Fruit fly (Drosophila melanogaster) whole organism, prepupa: Measurements from ENCODE around the gene CG12522.

ENCODE experiments used
- Blimp-1 ChIP-seq: fragments of 200-800 bp; sonication (Bioruptor generic); optimal IDR thresholded peaks from 3 replicates; lab custom pipeline; 2017; ENCODE audit warnings: missing biosample characterization, missing genetic modification characterization, mild to moderate bottlenecking, moderate library complexity, missing genetic modification reagents
- CG10631 ChIP-seq: fragments of 200-800 bp; sonication (Bioruptor generic); optimal IDR thresholded peaks from 2 replicates; lab custom pipeline; 2016; ENCODE audit warnings: missing biosample characterization, missing genetic modification characterization
- CG10669 ChIP-seq: fragments of 200-800 bp; sonication (Bioruptor generic); optimal IDR thresholded peaks from 3 replicates; lab custom pipeline; 2018; ENCODE audit warnings: missing biosample characterization, mild to moderate bottlenecking, missing genetic modification characterization, moderate library complexity
- CG11294 ChIP-seq: fragments of 200-800 bp; sonication (Bioruptor generic); IDR thresholded peaks from 2 replicates; pipeline ENCODE4 v1.3.6; 2022; ENCODE audit warnings: missing biosample characterization, missing genetic modification characterization
- CG11762 ChIP-seq: fragments of 200-800 bp; sonication (Bioruptor generic); optimal IDR thresholded peaks from 3 replicates; lab custom pipeline; 2016; ENCODE audit warnings: missing biosample characterization, missing genetic modification characterization; ENCODE audit not compliant: insufficient read depth
- CG1621 ChIP-seq: fragments of 200-800 bp; sonication (Bioruptor generic); optimal IDR thresholded peaks from 3 replicates; lab custom pipeline; 2018; ENCODE audit warnings: missing biosample characterization, mild to moderate bottlenecking, missing genetic modification characterization
- CG16779 ChIP-seq: fragments of 200-800 bp; sonication (Bioruptor generic); optimal IDR thresholded peaks from 3 replicates; lab custom pipeline; 2017; ENCODE audit warnings: missing biosample characterization, mild to moderate bottlenecking, missing genetic modification characterization
- CG3032 ChIP-seq: fragments of 200-800 bp; optimal IDR thresholded peaks from 2 replicates; lab custom pipeline; 2019; ENCODE audit warnings: missing biosample characterization, mild to moderate bottlenecking, missing genetic modification characterization, moderate library complexity
- CG31627 ChIP-seq: fragments of 200-800 bp; sonication (Bioruptor generic); optimal IDR thresholded peaks from 3 replicates; lab custom pipeline; 2016; ENCODE audit warnings: missing biosample characterization, missing genetic modification characterization
- CG32006 ChIP-seq: fragments of 200-800 bp; sonication (Bioruptor generic); optimal IDR thresholded peaks from 3 replicates; lab custom pipeline; 2017; ENCODE audit warnings: missing biosample characterization, mild to moderate bottlenecking, missing genetic modification characterization
- CG34406 ChIP-seq: fragments of 200-800 bp; sonication (Bioruptor generic); optimal IDR thresholded peaks from 3 replicates; lab custom pipeline; 2016; ENCODE audit warnings: missing biosample characterization, missing genetic modification characterization
- CG3919 ChIP-seq: fragments of 200-800 bp; sonication (Bioruptor generic); optimal IDR thresholded peaks from 3 replicates; lab custom pipeline; 2016; ENCODE audit warnings: missing biosample characterization, missing genetic modification characterization
- CG6792 ChIP-seq: fragments of 200-800 bp; sonication (Bioruptor generic); optimal IDR thresholded peaks from 3 replicates; lab custom pipeline; 2016; ENCODE audit warnings: missing biosample characterization, missing genetic modification characterization
- CG6808 ChIP-seq: fragments of 200-800 bp; sonication (Bioruptor generic); optimal IDR thresholded peaks from 3 replicates; lab custom pipeline; 2017; ENCODE audit warnings: missing biosample characterization, missing genetic modification characterization, mild to moderate bottlenecking, moderate library complexity, missing genetic modification reagents
- CG6854 ChIP-seq: fragments of 200-800 bp; sonication (Bioruptor generic); optimal IDR thresholded peaks from 2 replicates; lab custom pipeline; 2017; ENCODE audit warnings: missing biosample characterization, mild to moderate bottlenecking, missing genetic modification characterization
- CG8119 ChIP-seq: fragments of 200-800 bp; sonication (Bioruptor generic); IDR thresholded peaks from 3 replicates; pipeline ENCODE4 v1.3.6; 2022; ENCODE audit warnings: missing biosample characterization, missing genetic modification characterization
- CG9139 ChIP-seq: fragments of 200-800 bp; sonication (Bioruptor generic); optimal IDR thresholded peaks from 3 replicates; lab custom pipeline; 2017; ENCODE audit warnings: missing biosample characterization, mild to moderate bottlenecking, missing genetic modification characterization
- Eip75B ChIP-seq: fragments of 200-800 bp; sonication (Bioruptor generic); optimal IDR thresholded peaks from 3 replicates; lab custom pipeline; 2016; ENCODE audit warnings: missing biosample characterization, missing genetic modification characterization
- Eip93F ChIP-seq: fragments of 200-800 bp; sonication (Bioruptor generic); optimal IDR thresholded peaks from 2 replicates; lab custom pipeline; 2016; ENCODE audit warnings: missing biosample characterization, mild to moderate bottlenecking, missing genetic modification characterization
- Ets21C ChIP-seq: fragments of 200-800 bp; sonication (Bioruptor generic); optimal IDR thresholded peaks from 3 replicates; lab custom pipeline; 2016; ENCODE audit warnings: missing biosample characterization, missing genetic modification characterization
- Ets96B ChIP-seq: fragments of 200-800 bp; optimal IDR thresholded peaks from 2 replicates; lab custom pipeline; 2019; ENCODE audit warnings: missing biosample characterization, mild to moderate bottlenecking, missing genetic modification characterization, moderate library complexity
- Gug ChIP-seq: fragments of 200-800 bp; sonication (Bioruptor generic); IDR thresholded peaks from 2 replicates; pipeline ENCODE4 v1.3.6; 2022; ENCODE audit warnings: missing biosample characterization, missing genetic modification characterization
- Hr39 ChIP-seq: fragments of 200-800 bp; sonication (Bioruptor generic); optimal IDR thresholded peaks from 2 replicates; lab custom pipeline; 2016; ENCODE audit warnings: missing biosample characterization, missing genetic modification characterization
- Hr4 ChIP-seq: fragments of 200-800 bp; sonication (Bioruptor generic); optimal IDR thresholded peaks from 3 replicates; lab custom pipeline; 2016; ENCODE audit warnings: missing biosample characterization, missing genetic modification characterization
- Met ChIP-seq: fragments of 200-800 bp; sonication (Bioruptor generic); optimal IDR thresholded peaks from 3 replicates; lab custom pipeline; 2016; ENCODE audit warnings: missing biosample characterization, missing genetic modification characterization
- OdsH ChIP-seq: fragments of 200-800 bp; sonication (Bioruptor generic); optimal IDR thresholded peaks from 3 replicates; lab custom pipeline; 2016; ENCODE audit warnings: missing biosample characterization, missing genetic modification characterization
- Smox ChIP-seq: fragments of 200-800 bp; sonication (Bioruptor generic); optimal IDR thresholded peaks from 3 replicates; lab custom pipeline; 2016; ENCODE audit warnings: missing biosample characterization, missing genetic modification characterization
- Sox102F ChIP-seq: fragments of 200-800 bp; sonication (Bioruptor generic); optimal IDR thresholded peaks from 2 replicates; lab custom pipeline; 2016; ENCODE audit warnings: missing biosample characterization, mild to moderate bottlenecking, missing genetic modification characterization
- Sox14 ChIP-seq: fragments of 200-800 bp; sonication (Bioruptor generic); optimal IDR thresholded peaks from 3 replicates; lab custom pipeline; 2016; ENCODE audit warnings: missing biosample characterization, missing genetic modification characterization
- Sox15 ChIP-seq: fragments of 200-800 bp; sonication (Bioruptor generic); optimal IDR thresholded peaks from 3 replicates; lab custom pipeline; 2016; ENCODE audit warnings: missing biosample characterization, missing genetic modification characterization
- achi ChIP-seq: fragments of 200-800 bp; sonication (Bioruptor generic); optimal IDR thresholded peaks from 3 replicates; lab custom pipeline; 2016; ENCODE audit warnings: missing biosample characterization, missing genetic modification characterization
- acj6 ChIP-seq: fragments of 200-800 bp; sonication (Bioruptor generic); optimal IDR thresholded peaks from 3 replicates; lab custom pipeline; 2016; ENCODE audit warnings: missing biosample characterization, missing genetic modification characterization
- dac ChIP-seq: fragments of 200-800 bp; sonication (Bioruptor generic); optimal IDR thresholded peaks from 2 replicates; lab custom pipeline; 2017; ENCODE audit warnings: missing biosample characterization, mild to moderate bottlenecking, missing genetic modification characterization
- dsx ChIP-seq: fragments of 200-800 bp; optimal IDR thresholded peaks from 3 replicates; lab custom pipeline; 2019; ENCODE audit warnings: missing biosample characterization, mild to moderate bottlenecking, missing genetic modification characterization, moderate library complexity; ENCODE audit not compliant: poor library complexity, severe bottlenecking
- eg ChIP-seq: fragments of 200-800 bp; sonication (Bioruptor generic); IDR thresholded peaks from 3 replicates; pipeline ENCODE4 v1.3.6; 2022; ENCODE audit warnings: missing biosample characterization, missing genetic modification characterization
- esn ChIP-seq: fragments of 200-800 bp; sonication (Bioruptor generic); optimal IDR thresholded peaks from 2 replicates; lab custom pipeline; 2016; ENCODE audit warnings: missing biosample characterization, mild to moderate bottlenecking, missing genetic modification characterization, moderate library complexity
- fd59A ChIP-seq: fragments of 200-800 bp; sonication (Bioruptor generic); optimal IDR thresholded peaks from 2 replicates; lab custom pipeline; 2017; ENCODE audit warnings: missing biosample characterization, mild to moderate bottlenecking, missing genetic modification characterization, missing genetic modification reagents
- fkh ChIP-seq: fragments of 200-800 bp; sonication (Bioruptor generic); optimal IDR thresholded peaks from 3 replicates; lab custom pipeline; 2017; ENCODE audit warnings: missing biosample characterization, mild to moderate bottlenecking, missing genetic modification characterization, moderate library complexity
- lz ChIP-seq: fragments of 200-800 bp; sonication (Bioruptor generic); optimal IDR thresholded peaks from 3 replicates; lab custom pipeline; 2016; ENCODE audit warnings: missing biosample characterization, missing genetic modification characterization
- net ChIP-seq: fragments of 200-800 bp; sonication (Bioruptor generic); optimal IDR thresholded peaks from 3 replicates; lab custom pipeline; 2016; ENCODE audit warnings: missing biosample characterization, missing genetic modification characterization
- pdm3 ChIP-seq: fragments of 200-800 bp; sonication (Bioruptor generic); optimal IDR thresholded peaks from 3 replicates; lab custom pipeline; 2016; ENCODE audit warnings: missing biosample characterization, missing genetic modification characterization
- salr ChIP-seq, 2 experiments: fragments of 200-800 bp; sonication (Bioruptor generic); optimal IDR thresholded peaks; 3 replicates each; lab custom pipeline; 2016 to 2018; ENCODE audit warnings: missing biosample characterization in 2 of 2, missing genetic modification characterization in 2 of 2, mild to moderate bottlenecking in 1 of 2
- spab ChIP-seq: fragments of 200-800 bp; sonication (Bioruptor generic); optimal IDR thresholded peaks from 2 replicates; lab custom pipeline; 2017; ENCODE audit warnings: missing biosample characterization, mild to moderate bottlenecking, missing genetic modification characterization, missing genetic modification reagents
- ss ChIP-seq, 2 experiments: fragments of 200-800 bp; sonication (Bioruptor generic); optimal IDR thresholded peaks; 2 replicates in 1 of 2; 3 replicates in 1 of 2; lab custom pipeline; 2017 to 2018; ENCODE audit warnings: mild to moderate bottlenecking in 2 of 2, missing biosample characterization in 2 of 2, missing genetic modification characterization in 2 of 2, moderate library complexity in 1 of 2
- svp ChIP-seq: fragments of 200-800 bp; sonication (Bioruptor generic); peaks from one replicate; lab custom pipeline; 2016; ENCODE audit warnings: missing biosample characterization, missing genetic modification characterization
- topi ChIP-seq: fragments of 200-800 bp; sonication (Bioruptor generic); optimal IDR thresholded peaks from 3 replicates; lab custom pipeline; 2016; ENCODE audit warnings: missing biosample characterization, missing genetic modification characterization
- vri ChIP-seq: fragments of 200-800 bp; sonication (Bioruptor generic); optimal IDR thresholded peaks from 3 replicates; lab custom pipeline; 2016; ENCODE audit warnings: missing biosample characterization, mild to moderate bottlenecking, missing genetic modification characterization

CG12522 gene

dm6 chr3L:11107935-11108334 lies at the start of gene CG12522:
TSS of gene CG12522 (plus strand) at chr3L:11108235.
- no peak for TF ChIP-seq Met (GFP tag; lab: Kevin White, UChicago)
- no peak for TF ChIP-seq pdm3 (GFP tag; lab: Kevin White, UChicago)
- no peak for TF ChIP-seq CG3032
- TF ChIP-seq vri (GFP tag; lab: Kevin White, UChicago), result no peak
- TF ChIP-seq net (GFP tag; lab: Kevin White, UChicago), result no peak
- TF ChIP-seq CG1621 (tag; lab: Kevin White, UChicago), result no peak
- TF ChIP-seq Hr39 (GFP tag; lab: Kevin White, UChicago), result no peak
- TF ChIP-seq lz (GFP tag; lab: Kevin White, UChicago), result no peak
- TF ChIP-seq Eip75B, result no peak
- no peak for TF ChIP-seq Sox102F
- TF ChIP-seq Sox15 (GFP tag; lab: Kevin White, UChicago), result no peak
- no peak for TF ChIP-seq eg (GFP tag; lab: Robert Waterston, UW)
- TF ChIP-seq svp (GFP tag; lab: Kevin White, UChicago), result no peak
- no peak for TF ChIP-seq CG6808 (GFP tag; lab: Kevin White, UChicago)

DNA sequence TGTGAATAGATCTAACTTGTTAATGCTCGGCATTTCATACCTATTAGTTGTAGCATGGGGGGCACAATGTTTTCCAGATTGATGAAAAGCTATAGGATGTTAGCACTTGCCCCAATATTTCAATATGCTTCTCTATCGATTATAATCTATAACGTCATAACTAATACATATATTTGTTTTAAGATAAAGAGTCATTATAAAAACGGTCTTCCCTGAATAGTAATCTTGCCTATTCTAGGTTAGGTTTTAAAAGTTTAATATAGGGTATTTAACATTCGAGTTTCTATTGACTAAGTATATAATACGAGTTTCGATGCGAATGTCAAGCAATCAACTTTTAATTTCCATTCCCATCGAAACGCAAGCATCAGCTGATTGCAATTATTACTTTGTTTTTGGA lies 46.8 kb upstream of the CG12522 start, which contains the start of the genes CG6321 and Blos2:
CG6321 (minus strand) TSS at position 25 of the 400 bp plus-strand sequence.
Blos2 (plus strand) TSS at position 372 of the 400 bp plus-strand sequence.
- TF ChIP-seq Sox102F (peak; percentile 66), eg (GFP tag; lab: Robert Waterston, UW) (no peak; the same call in 1 of the 3 replicates), achi (GFP tag; lab: Kevin White, UChicago) (peak; percentile 73), CG3032 (peak; percentile 73), Hr4 (GFP tag; lab: Kevin White, UChicago) (peak; percentile 80), CG11762 (GFP tag; lab: Kevin White, UChicago) (peak; percentile 35), dsx (GFP tag; lab: Kevin White, UChicago) (peak; percentile 83), CG10631 (GFP tag; lab: Kevin White, UChicago) (peak; percentile 69), spab (peak; percentile 43), fkh (peak; percentile 49), CG6808 (GFP tag; lab: Kevin White, UChicago) (peak; percentile 66), Smox (peak; percentile 75), Met (GFP tag; lab: Kevin White, UChicago) (peak; percentile 79), svp (GFP tag; lab: Kevin White, UChicago) (no peak), Eip93F (GFP tag; lab: Kevin White, UChicago) (no peak), CG16779 (tag; lab: Kevin White, UChicago) (peak; percentile 33), CG8119 (peak; percentile 81; the same call in 2 of the 3 replicates), CG1621 (tag; lab: Kevin White, UChicago) (no peak), esn (GFP tag; lab: Kevin White, UChicago) (peak; percentile 85), CG9139 (GFP tag; lab: Kevin White, UChicago) (peak; percentile 65), Sox14 (GFP tag; lab: Kevin White, UChicago) (peak; percentile 76), net (GFP tag; lab: Kevin White, UChicago) (peak; percentile 70), acj6 (GFP tag; lab: Kevin White, UChicago) (peak; percentile 73), ss (GFP tag; optimal IDR thresholded peaks at IDR 0.05; lab: Kevin White, UChicago) (peak; percentile 52 to 62), CG32006 (peak; percentile 81), CG10669 (peak; percentile 58), OdsH (peak; percentile 78), Ets21C (GFP tag; lab: Kevin White, UChicago) (peak; percentile 35), CG31627 (GFP tag; lab: Kevin White, UChicago) (peak; percentile 72), pdm3 (GFP tag; lab: Kevin White, UChicago) (peak; percentile 78), Gug (peak; percentile 41), Eip75B (peak; percentile 67), salr (GFP tag; optimal IDR thresholded peaks at IDR 0.05; lab: Kevin White, UChicago) (peak in 1 of 2 experiments; percentile 44), CG11294 (GFP tag; lab: Robert Waterston, UW) (peak; percentile 41; the same call in 1 of the 2 replicates), CG3919 (GFP tag; lab: Kevin White, UChicago) (peak; percentile 75), CG34406 (GFP tag; lab: Kevin White, UChicago) (peak; percentile 74), dac (GFP tag; lab: Kevin White, UChicago) (peak; percentile 13), vri (GFP tag; lab: Kevin White, UChicago) (peak; percentile 51), Blimp-1 (GFP tag; lab: Kevin White, UChicago) (peak; percentile 9), fd59A (peak; percentile 44), CG6792 (GFP tag; lab: Kevin White, UChicago) (peak; percentile 75), Ets96B (tag; lab: Kevin White, UChicago) (peak; percentile 77), Sox15 (GFP tag; lab: Kevin White, UChicago) (peak; percentile 20), topi (GFP tag; lab: Kevin White, UChicago) (peak; percentile 79), CG6854 (peak; percentile 19)
